Fruit fly (Drosophila melanogaster) whole organism: ENCODE data around the gene CG14275.

Source experiments
- CG8478 ChIP-seq: fragments of >200 bp; optimal IDR thresholded peaks from 2 replicates; lab custom pipeline; 2018; ENCODE audit warnings: inconsistent platforms
- usp ChIP-seq: fragments of >200 bp; optimal IDR thresholded peaks from 2 replicates; lab custom pipeline; 2017; ENCODE audit warnings: missing biosample characterization, missing genetic modification characterization, mixed read lengths

- no peak for TF ChIP-seq CG8478 (lab: Kevin White, UChicago)
- TF ChIP-seq usp (GFP tag; lab: Kevin White, UChicago) = no peak
Measured at dm6 chr2L:8307817-8308551, 19.3 kb upstream of the CG14275 start, which contains the start of the genes Ostgamma and Mettl14.
